Worm (Caenorhabditis elegans) whole organism, L1 larva: ENCODE measurements around the gene slc-36.5.

ENCODE experiments used
- C04F5.9 ChIP-seq: sonication (generic microtip); optimal IDR thresholded peaks from 2 replicates; lab custom pipeline; 2016; ENCODE audit warnings: missing genetic modification characterization, missing compliant biosample characterization
- C16A3.4 ChIP-seq: fragments of 150-350 bp; optimal IDR thresholded peaks from 2 replicates; lab custom pipeline; 2014; ENCODE audit warnings: missing biosample characterization, missing genetic modification characterization
- C34B4.2 ChIP-seq: sonication (generic microtip); optimal IDR thresholded peaks from 2 replicates; lab custom pipeline; 2017; ENCODE audit warnings: mild to moderate bottlenecking, missing genetic modification characterization, missing compliant biosample characterization
- aly-2 ChIP-seq: fragments of 150-350 bp; optimal IDR thresholded peaks from 2 replicates; lab custom pipeline; 2014; ENCODE audit warnings: missing biosample characterization, missing genetic modification characterization
- blmp-1 ChIP-seq: fragments of 150-350 bp; optimal IDR thresholded peaks from 2 replicates; lab custom pipeline; 2014; ENCODE audit warnings: missing biosample characterization, missing genetic modification characterization
- hlh-17 ChIP-seq: fragments of 200-800 bp; sonication (Bioruptor generic); optimal IDR thresholded peaks from 2 replicates; lab custom pipeline; 2018; ENCODE audit warnings: missing genetic modification characterization, mild to moderate bottlenecking, missing compliant biosample characterization, moderate library complexity, borderline replicate concordance
- mep-1 ChIP-seq: fragments of 150-350 bp; optimal IDR thresholded peaks from 2 replicates; lab custom pipeline; 2014; ENCODE audit warnings: missing biosample characterization, missing genetic modification characterization
- nhr-11 ChIP-seq: fragments of 150-350 bp; optimal IDR thresholded peaks from 2 replicates; lab custom pipeline; 2014; ENCODE audit warnings: missing biosample characterization, missing genetic modification characterization
- nhr-12 ChIP-seq: sonication (generic microtip); optimal IDR thresholded peaks from 2 replicates; lab custom pipeline; 2017; ENCODE audit warnings: missing biosample characterization, missing genetic modification characterization
- nhr-76 ChIP-seq: sonication (generic microtip); optimal IDR thresholded peaks from 2 replicates; lab custom pipeline; 2017; ENCODE audit warnings: missing biosample characterization, missing genetic modification characterization
- nhr-84 ChIP-seq: sonication (generic microtip); optimal IDR thresholded peaks from 2 replicates; lab custom pipeline; 2017; ENCODE audit warnings: missing biosample characterization, missing genetic modification characterization
- pqm-1 ChIP-seq: sonication (generic microtip); optimal IDR thresholded peaks from 3 replicates; lab custom pipeline; 2017; ENCODE audit warnings: missing biosample characterization, missing genetic modification characterization
- snpc-4 ChIP-seq: fragments of 150-350 bp; optimal IDR thresholded peaks from 2 replicates; lab custom pipeline; 2014; ENCODE audit warnings: missing biosample characterization, missing genetic modification characterization
- unc-62 ChIP-seq: fragments of 150-350 bp; optimal IDR thresholded peaks from 2 replicates; lab custom pipeline; 2014; ENCODE audit warnings: missing biosample characterization, missing genetic modification reagents, missing genetic modification characterization

DNA sequence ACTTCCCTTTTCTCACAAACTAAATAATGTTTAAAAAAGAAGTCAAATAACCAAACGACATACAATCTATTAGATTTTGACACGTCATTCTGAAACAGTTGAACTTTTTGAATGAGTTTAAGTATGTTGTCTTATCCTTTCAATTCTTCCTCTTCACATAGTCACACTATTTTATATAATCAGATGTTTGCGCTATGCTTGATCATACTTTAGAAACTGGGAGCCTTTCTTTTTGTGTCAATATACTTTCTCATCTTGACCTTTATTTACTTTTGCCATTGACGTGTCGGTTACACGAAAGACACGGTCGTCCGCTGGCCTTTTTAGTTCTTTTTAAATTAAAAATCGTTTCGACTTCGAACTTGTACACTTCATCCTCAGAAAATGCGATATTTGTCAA, 24.9 kb downstream of the slc-36.5 start, which contains the start of gene C04A2.15:
- no peak for TF ChIP-seq hlh-17 (GFP tag; lab: Kevin White, UChicago)
- no peak for TF ChIP-seq pqm-1 (tag; lab: Kevin White, UChicago)
- no peak for TF ChIP-seq C04F5.9 (tag; lab: Kevin White, UChicago)
- TF ChIP-seq aly-2, result no peak
- no peak for TF ChIP-seq C16A3.4 (tag; lab: Kevin White, UChicago)
- TF ChIP-seq C34B4.2 (tag; lab: Kevin White, UChicago), result no peak
- TF ChIP-seq nhr-84 (tag; lab: Kevin White, UChicago), result no peak
- TF ChIP-seq snpc-4, result no peak
- TF ChIP-seq unc-62 (GFP tag; lab: Kevin White, UChicago), result no peak
- TF ChIP-seq blmp-1 (tag; lab: Kevin White, UChicago), result no peak
- TF ChIP-seq nhr-76 (tag; lab: Kevin White, UChicago), result no peak
- no peak for TF ChIP-seq nhr-12 (tag; lab: Kevin White, UChicago)
- TF ChIP-seq nhr-11 (tag; lab: Kevin White, UChicago), result no peak
- TF ChIP-seq mep-1 (tag; lab: Kevin White, UChicago), result no peak
